Fruit fly (Drosophila melanogaster) whole organism, wandering third instar larva: ENCODE results near the gene Cog8.

Experiments
- CG32264 ChIP-seq: fragments of 200-800 bp; sonication (Bioruptor generic); optimal IDR thresholded peaks from 2 replicates; lab custom pipeline; 2016; ENCODE audit warnings: missing biosample characterization, missing genetic modification characterization
- CG9705 ChIP-seq: fragments of 200-800 bp; sonication (Bioruptor generic); optimal IDR thresholded peaks from 2 replicates; lab custom pipeline; 2018; ENCODE audit warnings: missing biosample characterization, mild to moderate bottlenecking, missing genetic modification characterization
- CrebA ChIP-seq: fragments of 200-800 bp; sonication (Bioruptor generic); optimal IDR thresholded peaks from 2 replicates; lab custom pipeline; 2016; ENCODE audit warnings: missing biosample characterization, mild to moderate bottlenecking, missing genetic modification characterization, borderline replicate concordance
- Dfd ChIP-seq: fragments of >200 bp; optimal IDR thresholded peaks from 2 replicates; lab custom pipeline; 2017; ENCODE audit warnings: missing biosample characterization, missing genetic modification characterization
- GATAd ChIP-seq: sonication (Bioruptor generic); optimal IDR thresholded peaks from 2 replicates; lab custom pipeline; 2016; ENCODE audit warnings: missing biosample characterization, missing genetic modification characterization
- Hr83 ChIP-seq: fragments of 200-300 bp; sonication (Bioruptor generic); optimal IDR thresholded peaks from 2 replicates; lab custom pipeline; 2016; ENCODE audit warnings: missing biosample characterization, mild to moderate bottlenecking, missing genetic modification characterization, moderate library complexity; ENCODE audit not compliant: poor library complexity, severe bottlenecking
- Mio ChIP-seq: sonication (Bioruptor generic); optimal IDR thresholded peaks from 2 replicates; lab custom pipeline; 2016; ENCODE audit warnings: missing biosample characterization, missing genetic modification characterization
- Myc ChIP-seq: fragments of >200 bp; optimal IDR thresholded peaks from 2 replicates; lab custom pipeline; 2017
- N ChIP-seq: fragments of >200 bp; optimal IDR thresholded peaks from 2 replicates; lab custom pipeline; 2018; ENCODE audit warnings: missing biosample characterization, missing external identifiers, missing genetic modification characterization
- OdsH ChIP-seq: fragments of 200-800 bp; sonication (Bioruptor generic); optimal IDR thresholded peaks from 2 replicates; lab custom pipeline; 2016; ENCODE audit warnings: missing biosample characterization, mild to moderate bottlenecking, missing genetic modification characterization
- Rel ChIP-seq, 2 experiments: fragments of 200-800 bp; sonication (Bioruptor generic) in 1 of 2; optimal IDR thresholded peaks; 2 replicates in 1 of 2; 3 replicates in 1 of 2; lab custom pipeline; 2016 to 2019; ENCODE audit warnings: mild to moderate bottlenecking in 2 of 2, missing biosample characterization in 2 of 2, missing genetic modification characterization in 2 of 2, moderate library complexity in 1 of 2
- Sp1 ChIP-seq: fragments of 200-800 bp; sonication (Bioruptor generic); optimal IDR thresholded peaks from 3 replicates; lab custom pipeline; 2019; ENCODE audit warnings: missing biosample characterization, mild to moderate bottlenecking, missing genetic modification characterization, moderate library complexity
- Vsx2 ChIP-seq: fragments of 200-300, 225-300 bp; sonication (Bioruptor generic); optimal IDR thresholded peaks from 2 replicates; lab custom pipeline; 2018; ENCODE audit warnings: missing biosample characterization, missing genetic modification characterization; ENCODE audit not compliant: partially characterized antibody
- br ChIP-seq: fragments of 200-800 bp; sonication (Bioruptor generic); optimal IDR thresholded peaks from 2 replicates; lab custom pipeline; 2016; ENCODE audit warnings: missing biosample characterization, missing genetic modification characterization
- brk ChIP-seq: fragments of 200-800 bp; sonication (Bioruptor generic); optimal IDR thresholded peaks from 2 replicates; lab custom pipeline; 2016; ENCODE audit warnings: missing biosample characterization, mild to moderate bottlenecking, missing genetic modification characterization
- dl ChIP-seq, 2 experiments: fragments of 175-275, 200-275 bp in 1 of 2; fragments of 200-275 bp in 1 of 2; sonication (Bioruptor generic); optimal IDR thresholded peaks; lab custom pipeline; 2018; ENCODE audit warnings: mild to moderate bottlenecking in 2 of 2, missing biosample characterization in 2 of 2, missing genetic modification characterization in 2 of 2, moderate library complexity in 2 of 2; ENCODE audit not compliant: partially characterized antibody in 2 of 2, insufficient read depth in 1 of 2
- ey ChIP-seq: fragments of 200-800 bp; sonication (Bioruptor generic); optimal IDR thresholded peaks from 2 replicates; lab custom pipeline; 2016; ENCODE audit warnings: missing biosample characterization, missing genetic modification characterization
- foxo ChIP-seq, 2 experiments: fragments of 200-800 bp; sonication (Bioruptor generic); optimal IDR thresholded peaks; 2 replicates in 1 of 2; 3 replicates in 1 of 2; lab custom pipeline; 2016 to 2017; ENCODE audit warnings: missing biosample characterization in 2 of 2, missing genetic modification characterization in 2 of 2
- fru ChIP-seq: fragments of 200-800 bp; sonication (Bioruptor generic); optimal IDR thresholded peaks from 3 replicates; lab custom pipeline; 2016; ENCODE audit warnings: missing biosample characterization, mild to moderate bottlenecking, missing genetic modification characterization
- h ChIP-seq: fragments of 200-800 bp; sonication (Bioruptor generic); optimal IDR thresholded peaks from 3 replicates; lab custom pipeline; 2016; ENCODE audit warnings: missing biosample characterization, mild to moderate bottlenecking, missing genetic modification characterization
- jim ChIP-seq: fragments of 175-275, 200-325 bp; sonication (Bioruptor generic); optimal IDR thresholded peaks from 2 replicates; lab custom pipeline; 2016; ENCODE audit warnings: missing biosample characterization, mild to moderate bottlenecking, missing genetic modification characterization
- lola ChIP-seq: fragments of >200 bp; optimal IDR thresholded peaks from 2 replicates; lab custom pipeline; 2017; ENCODE audit warnings: missing biosample characterization, missing genetic modification characterization
- sage ChIP-seq: fragments of 200-800 bp; sonication (Bioruptor generic); optimal IDR thresholded peaks from 2 replicates; lab custom pipeline; 2016; ENCODE audit warnings: missing biosample characterization, mild to moderate bottlenecking, missing genetic modification characterization
- tai ChIP-seq: sonication (Bioruptor generic); optimal IDR thresholded peaks from 2 replicates; lab custom pipeline; 2016; ENCODE audit warnings: missing biosample characterization, missing genetic modification characterization
- usp ChIP-seq: fragments of >200 bp; optimal IDR thresholded peaks from 2 replicates; lab custom pipeline; 2017; ENCODE audit warnings: missing biosample characterization, missing genetic modification characterization
- woc ChIP-seq: sonication (Bioruptor generic); optimal IDR thresholded peaks from 2 replicates; lab custom pipeline; 2016; ENCODE audit warnings: missing biosample characterization, mild to moderate bottlenecking, missing genetic modification characterization

Gene Cog8

dm6 chr2L:11501427-11501968 lies 2.8 kb upstream of the Cog8 start, which contains the start of gene spz4:
Gene spz4, plus strand, starts transcription at chr2L:11501715.
- TF ChIP-seq sage (no peak), ey (GFP tag; lab: Kevin White, UChicago) (no peak), dl (GFP tag; optimal IDR thresholded peaks at IDR 0.05; lab: Kevin White, UChicago; ENCODE audit: insufficient read depth in 1 of 2, partially characterized antibody in 2 of 2) (no peak), fru (GFP tag; lab: Kevin White, UChicago) (no peak), Myc (no peak), Vsx2 (no peak), tai (GFP tag; lab: Kevin White, UChicago) (no peak), Rel (GFP tag; optimal IDR thresholded peaks at IDR 0.05; lab: Kevin White, UChicago) (no peak), Rel (tag; optimal IDR thresholded peaks at IDR 0.05; lab: Kevin White, UChicago) (no peak), Mio (GFP tag; lab: Kevin White, UChicago) (no peak), GATAd (GFP tag; lab: Kevin White, UChicago) (no peak)

dm6 chr2L:11500649-11501048 lies 1.9 kb upstream of the Cog8 start:
- no peak for TF ChIP-seq jim (GFP tag; lab: Kevin White, UChicago)
- TF ChIP-seq Sp1 (GFP tag; lab: Kevin White, UChicago) = no peak
- peak; percentile 7 for TF ChIP-seq Dfd (GFP tag; lab: Kevin White, UChicago)
- TF ChIP-seq, all 38 proteins: peak for 1

dm6 chr2L:11493933-11494332 lies 4.8 kb downstream of the Cog8 start:
- no peak for TF ChIP-seq Vsx2
- no peak for TF ChIP-seq lola (GFP tag; lab: Kevin White, UChicago)
- no peak for TF ChIP-seq sage
- TF ChIP-seq h (GFP tag; lab: Kevin White, UChicago) = no peak
- no peak for TF ChIP-seq CG32264
- no peak for TF ChIP-seq N (GFP tag; lab: Kevin White, UChicago)
- TF ChIP-seq CrebA (GFP tag; lab: Kevin White, UChicago) = no peak
- TF ChIP-seq br (GFP tag; lab: Kevin White, UChicago) = no peak
- TF ChIP-seq fru (GFP tag; lab: Kevin White, UChicago) = no peak
- no peak for TF ChIP-seq foxo (GFP tag; optimal IDR thresholded peaks at IDR 0.05; lab: Kevin White, UChicago)

dm6 chr2L:11488465-11489037 lies 10.2 kb downstream of the Cog8 start:
- no peak for TF ChIP-seq Myc
- TF ChIP-seq Dfd (GFP tag; lab: Kevin White, UChicago) = no peak
- no peak for TF ChIP-seq lola (GFP tag; lab: Kevin White, UChicago)

dm6 chr2L:11484407-11484806 lies 14.3 kb downstream of the Cog8 start, which contains the start of the genes CG43355 and sala:
Gene CG43355, plus strand, starts transcription at chr2L:11484707.
Gene sala, plus strand, starts transcription at chr2L:11484707.
- TF ChIP-seq ey (GFP tag; lab: Kevin White, UChicago) (no peak), tai (GFP tag; lab: Kevin White, UChicago) (no peak), Vsx2 (no peak), OdsH (GFP tag; lab: Kevin White, UChicago) (no peak), CG9705 (GFP tag; lab: Kevin White, UChicago) (no peak), brk (GFP tag; lab: Kevin White, UChicago) (no peak), dl (GFP tag; optimal IDR thresholded peaks at IDR 0.05; lab: Kevin White, UChicago; ENCODE audit: insufficient read depth in 1 of 2, partially characterized antibody in 2 of 2) (no peak), N (GFP tag; lab: Kevin White, UChicago) (no peak), woc (GFP tag; lab: Kevin White, UChicago) (no peak), Myc (no peak), Hr83 (GFP tag; lab: Kevin White, UChicago) (no peak), GATAd (GFP tag; lab: Kevin White, UChicago) (no peak), usp (GFP tag; lab: Kevin White, UChicago) (no peak), lola (GFP tag; lab: Kevin White, UChicago) (no peak), jim (GFP tag; lab: Kevin White, UChicago) (no peak), foxo (GFP tag; optimal IDR thresholded peaks at IDR 0.05; lab: Kevin White, UChicago) (no peak)

dm6 chr2L:11474960-11475359 lies 23.8 kb downstream of the Cog8 start:
- TF ChIP-seq Myc (peak; percentile 83), h (GFP tag; lab: Kevin White, UChicago) (no peak), N (GFP tag; lab: Kevin White, UChicago) (peak; percentile 52), Mio (GFP tag; lab: Kevin White, UChicago) (no peak), sage (no peak)
